Worm (Caenorhabditis elegans) whole organism, L3 larva: ENCODE measurements around the gene srbc-13.
A peak's percentile ranks its signal among the peaks of the same experiment; 100 is the strongest.
"Not testable (repeated sequence)": the region's sequence is repeated elsewhere in the genome, so short reads cannot be mapped to it uniquely, and the experiment has no call there.

Source experiments
- R02D3.7 ChIP-seq: fragments of 150-350 bp; optimal IDR thresholded peaks from 2 replicates; lab custom pipeline; 2014; ENCODE audit warnings: missing biosample characterization, missing genetic modification characterization
- ZK546.5 ChIP-seq: sonication (generic microtip); optimal IDR thresholded peaks from 2 replicates; lab custom pipeline; 2017; ENCODE audit warnings: missing biosample characterization, missing genetic modification characterization
- ama-1 ChIP-seq: fragments of 150-350 bp; optimal IDR thresholded peaks from 2 replicates; lab custom pipeline; 2018
- ceh-16 ChIP-seq: sonication (generic microtip); optimal IDR thresholded peaks from 2 replicates; lab custom pipeline; 2017; ENCODE audit warnings: missing biosample characterization, missing genetic modification characterization
- ceh-82 ChIP-seq: fragments of 150-350 bp; optimal IDR thresholded peaks from 2 replicates; lab custom pipeline; 2014; ENCODE audit warnings: missing biosample characterization, missing genetic modification characterization
- ceh-9 ChIP-seq: sonication (generic microtip); optimal IDR thresholded peaks from 2 replicates; lab custom pipeline; 2018; ENCODE audit warnings: missing biosample characterization, missing genetic modification characterization
- egl-5 ChIP-seq: fragments of 150-350 bp; optimal IDR thresholded peaks from 2 replicates; lab custom pipeline; 2017; ENCODE audit warnings: missing biosample characterization, missing genetic modification reagents, missing genetic modification characterization, inconsistent platforms
- elt-2 ChIP-seq: sonication (generic microtip); optimal IDR thresholded peaks from 2 replicates; lab custom pipeline; 2016; ENCODE audit warnings: missing genetic modification reagents, mild to moderate bottlenecking, missing genetic modification characterization, missing compliant biosample characterization
- elt-3 ChIP-seq, 3 experiments: fragments of 150-350 bp in 1 of 3; sonication (generic microtip) in 2 of 3; optimal IDR thresholded peaks; 2 replicates in 2 of 3; 4 replicates in 1 of 3; lab custom pipeline; 2014 to 2017; ENCODE audit warnings: missing biosample characterization in 3 of 3, missing genetic modification characterization in 3 of 3
- eor-1 ChIP-seq, 2 experiments: fragments of 150-350 bp; optimal IDR thresholded peaks; 2 replicates each; lab custom pipeline; 2014 to 2018; ENCODE audit warnings: missing biosample characterization in 2 of 2, missing genetic modification characterization in 2 of 2
- fkh-10 ChIP-seq: sonication (generic microtip); optimal IDR thresholded peaks from 2 replicates; lab custom pipeline; 2017; ENCODE audit warnings: missing biosample characterization, missing genetic modification reagents, missing genetic modification characterization
- fos-1 ChIP-seq: fragments of 150-350 bp; optimal IDR thresholded peaks from 2 replicates; lab custom pipeline; 2014; ENCODE audit warnings: missing biosample characterization, missing genetic modification characterization
- hmg-11 ChIP-seq: sonication (generic microtip); optimal IDR thresholded peaks from 2 replicates; lab custom pipeline; 2016; ENCODE audit warnings: missing genetic modification characterization, missing compliant biosample characterization
- lin-15B ChIP-seq: fragments of 150-350 bp; optimal IDR thresholded peaks from 2 replicates; lab custom pipeline; 2014; ENCODE audit warnings: missing biosample characterization, missing genetic modification characterization
- lsy-12 ChIP-seq: sonication (generic microtip); optimal IDR thresholded peaks from 2 replicates; lab custom pipeline; 2016; ENCODE audit warnings: mild to moderate bottlenecking, missing genetic modification characterization, missing compliant biosample characterization
- mml-1 ChIP-seq: fragments of 150-350 bp; sonication (generic microtip); optimal IDR thresholded peaks from 3 replicates; lab custom pipeline; 2014; ENCODE audit warnings: missing biosample characterization, missing genetic modification characterization
- nhr-11 ChIP-seq: fragments of 150-350 bp; optimal IDR thresholded peaks from 2 replicates; lab custom pipeline; 2014; ENCODE audit warnings: missing biosample characterization, missing genetic modification characterization
- nhr-23 ChIP-seq: fragments of 150-350 bp; optimal IDR thresholded peaks from 2 replicates; lab custom pipeline; 2014; ENCODE audit warnings: missing biosample characterization, missing genetic modification reagents, missing genetic modification characterization
- nhr-237 ChIP-seq: fragments of 150-350 bp; optimal IDR thresholded peaks from 2 replicates; lab custom pipeline; 2014; ENCODE audit warnings: missing biosample characterization, missing genetic modification characterization
- nhr-25 ChIP-seq: sonication (generic microtip); optimal IDR thresholded peaks from 2 replicates; lab custom pipeline; 2017; ENCODE audit warnings: missing biosample characterization, missing genetic modification characterization
- nhr-28 ChIP-seq: fragments of 150-350 bp; optimal IDR thresholded peaks from 2 replicates; lab custom pipeline; 2014; ENCODE audit warnings: missing biosample characterization, missing genetic modification characterization
- nhr-67 ChIP-seq: fragments of 150-350 bp; optimal IDR thresholded peaks from 2 replicates; lab custom pipeline; 2014; ENCODE audit warnings: missing biosample characterization, missing genetic modification characterization
- pha-4 ChIP-seq: fragments of 150-350 bp; optimal IDR thresholded peaks from 2 replicates; lab custom pipeline; 2014; ENCODE audit warnings: missing biosample characterization, missing genetic modification reagents, missing genetic modification characterization
- pqm-1 ChIP-seq: fragments of 150-350 bp; optimal IDR thresholded peaks from 2 replicates; lab custom pipeline; 2017; ENCODE audit warnings: missing biosample characterization, missing genetic modification characterization, inconsistent platforms
- sea-2 ChIP-seq: fragments of 150-350 bp; sonication (generic microtip); optimal IDR thresholded peaks from 4 replicates; lab custom pipeline; 2014; ENCODE audit warnings: missing biosample characterization, missing genetic modification reagents, missing genetic modification characterization
- tbx-2 ChIP-seq: sonication (generic microtip); optimal IDR thresholded peaks from 2 replicates; lab custom pipeline; 2016; ENCODE audit warnings: mild to moderate bottlenecking, missing genetic modification characterization, missing compliant biosample characterization
- unc-62 ChIP-seq: fragments of 150-350 bp; sonication (generic microtip); optimal IDR thresholded peaks from 4 replicates; lab custom pipeline; 2014; ENCODE audit warnings: missing biosample characterization, missing genetic modification reagents, missing genetic modification characterization

srbc-13 gene

ce11 chrV:871029-871428 lies 23.4 kb downstream of the srbc-13 start, which contains the start of gene T02B11.4:
Gene T02B11.4 (minus strand): TSS chrV:871129.
- TF ChIP-seq lsy-12 (no peak), mml-1 (no peak), tbx-2 (tag; lab: Kevin White, UChicago) (no peak), nhr-11 (no peak), R02D3.7 (no peak), egl-5 (no peak), ceh-9 (tag; lab: Kevin White, UChicago) (no peak)

ce11 chrV:875945-876344 lies 28.3 kb downstream of the srbc-13 start, which contains the start of gene T02B11.9:
Gene T02B11.9 (plus strand): TSS chrV:876245.
- TF ChIP-seq nhr-67 (no peak), nhr-237 (tag; lab: Kevin White, UChicago) (no peak)
- TF ChIP-seq, all 47 proteins: peak for 0

- TF ChIP-seq unc-62 (GFP tag; lab: Kevin White, UChicago), result no peak
- TF ChIP-seq elt-2 (tag; lab: Kevin White, UChicago), result peak; percentile 45
- TF ChIP-seq, all 47 proteins: peak for 1
These were observed 30.9 kb downstream of the srbc-13 start, which contains the start of gene T02B11.8 for ce11 chrV:878567-878966. Gene T02B11.8 (minus strand): TSS chrV:878667.

ce11 chrV:879171-879570 lies 31.6 kb downstream of the srbc-13 start, which contains the start of gene srg-53:
Gene srg-53 (plus strand): TSS chrV:879471.
- TF ChIP-seq pha-4 (tag; lab: Kevin White, UChicago) (no peak), fkh-10 (GFP tag; lab: Kevin White, UChicago) (no peak), nhr-25 (tag; lab: Kevin White, UChicago) (no peak), nhr-28 (tag; lab: Kevin White, UChicago) (no peak), unc-62 (GFP tag; lab: Kevin White, UChicago) (no peak)

- TF ChIP-seq elt-3 (tag; optimal IDR thresholded peaks at IDR 0.05; lab: Kevin White, UChicago) (no peak), fos-1 (tag; lab: Kevin White, UChicago) (no peak), ceh-9 (tag; lab: Kevin White, UChicago) (no peak), ZK546.5 (tag; lab: Kevin White, UChicago) (no peak), ceh-82 (tag; lab: Kevin White, UChicago) (no peak), R02D3.7 (no peak), eor-1 (tag; optimal IDR thresholded peaks at IDR 0.05; lab: Kevin White, UChicago) (no peak), hmg-11 (tag; lab: Kevin White, UChicago) (no peak), ceh-16 (no peak), sea-2 (GFP tag; lab: Kevin White, UChicago) (no peak)
These were observed 36.7 kb downstream of the srbc-13 start, which contains the start of gene srj-38 for ce11 chrV:884324-884723. Gene srj-38 (minus strand): TSS chrV:884424.

- TF ChIP-seq nhr-23 (tag; lab: Kevin White, UChicago), result no peak
- TF ChIP-seq ama-1, result no peak
These were observed 41.6 kb downstream of the srbc-13 start, which contains the start of gene T02B11.6 for ce11 chrV:889216-889615. Gene T02B11.6 (minus strand): TSS chrV:889316.

ce11 chrV:890423-890822 lies 42.8 kb downstream of the srbc-13 start, which contains the start of gene srlf-21:
Gene srlf-21 (minus strand): TSS chrV:890523.
- TF ChIP-seq pha-4 (tag; lab: Kevin White, UChicago), result no peak
- TF ChIP-seq fkh-10 (GFP tag; lab: Kevin White, UChicago), result no peak
- no peak for TF ChIP-seq elt-2 (tag; lab: Kevin White, UChicago)
- no peak for TF ChIP-seq R02D3.7
- TF ChIP-seq, all 47 proteins: peak for 0

- not testable (repeated sequence) for TF ChIP-seq lin-15B (tag; lab: Kevin White, UChicago); pqm-1 (tag; lab: Kevin White, UChicago); elt-3 (tag; optimal IDR thresholded peaks at IDR 0.05; lab: Kevin White, UChicago)
These were observed 43.2 kb downstream of the srbc-13 start, which contains the start of gene srlf-22 for ce11 chrV:890835-891234. Gene srlf-22 (plus strand): TSS chrV:891135.
